Worm (Caenorhabditis elegans) whole organism, L2 larva: ENCODE results near the gene eff-1.

Experiments used
- aly-2 ChIP-seq: fragments of 150-350 bp; optimal IDR thresholded peaks from 2 replicates; lab custom pipeline; 2014; ENCODE audit warnings: missing biosample characterization, missing genetic modification characterization
- ceh-82 ChIP-seq: fragments of 150-350 bp; optimal IDR thresholded peaks from 2 replicates; lab custom pipeline; 2014; ENCODE audit warnings: missing biosample characterization, missing genetic modification characterization
- crh-2 ChIP-seq: sonication (generic microtip); optimal IDR thresholded peaks from 2 replicates; lab custom pipeline; 2017; ENCODE audit warnings: missing biosample characterization, missing genetic modification characterization
- egl-27 ChIP-seq: sonication (generic microtip); optimal IDR thresholded peaks from 3 replicates; lab custom pipeline; 2017; ENCODE audit warnings: missing biosample characterization, missing genetic modification reagents, missing genetic modification characterization
- elt-1 ChIP-seq: fragments of 150-350 bp; optimal IDR thresholded peaks from 2 replicates; lab custom pipeline; 2014; ENCODE audit warnings: missing biosample characterization, missing genetic modification characterization
- lin-13 ChIP-seq: fragments of 150-350 bp; optimal IDR thresholded peaks from 2 replicates; lab custom pipeline; 2014; ENCODE audit warnings: missing biosample characterization, missing genetic modification reagents, missing genetic modification characterization
- nhr-25 ChIP-seq: fragments of 150-350 bp; sonication (generic microtip); optimal IDR thresholded peaks from 3 replicates; lab custom pipeline; 2014; ENCODE audit warnings: missing biosample characterization, missing genetic modification characterization

- TF ChIP-seq lin-13 (no peak), elt-1 (tag; lab: Kevin White, UChicago) (no peak), egl-27 (no peak), nhr-25 (tag; lab: Kevin White, UChicago) (no peak), ceh-82 (tag; lab: Kevin White, UChicago) (no peak), crh-2 (no peak), aly-2 (no peak)
Measured at ce11 chrII:8385561-8385960, 39.1 kb downstream of the eff-1 start.
